Fruit fly (Drosophila melanogaster) whole organism, wandering third instar larva: ENCODE measurements around the gene CG43931.

Experiments
- Abd-B ChIP-seq: fragments of >200 bp; optimal IDR thresholded peaks from 2 replicates; lab custom pipeline; 2017; ENCODE audit warnings: missing biosample characterization, missing genetic modification characterization
- CG32264 ChIP-seq: fragments of 200-800 bp; sonication (Bioruptor generic); optimal IDR thresholded peaks from 2 replicates; lab custom pipeline; 2016; ENCODE audit warnings: missing biosample characterization, missing genetic modification characterization
- CG9705 ChIP-seq: fragments of 200-800 bp; sonication (Bioruptor generic); optimal IDR thresholded peaks from 2 replicates; lab custom pipeline; 2018; ENCODE audit warnings: missing biosample characterization, mild to moderate bottlenecking, missing genetic modification characterization
- CrebA ChIP-seq: fragments of 200-800 bp; sonication (Bioruptor generic); optimal IDR thresholded peaks from 2 replicates; lab custom pipeline; 2016; ENCODE audit warnings: missing biosample characterization, mild to moderate bottlenecking, missing genetic modification characterization, borderline replicate concordance
- Dfd ChIP-seq: fragments of >200 bp; optimal IDR thresholded peaks from 2 replicates; lab custom pipeline; 2017; ENCODE audit warnings: missing biosample characterization, missing genetic modification characterization
- GATAd ChIP-seq: sonication (Bioruptor generic); optimal IDR thresholded peaks from 2 replicates; lab custom pipeline; 2016; ENCODE audit warnings: missing biosample characterization, missing genetic modification characterization
- HLH106 ChIP-seq: fragments of 200-800 bp; optimal IDR thresholded peaks from 3 replicates; lab custom pipeline; 2019; ENCODE audit warnings: missing biosample characterization, mild to moderate bottlenecking, missing genetic modification characterization, moderate library complexity
- Hnf4 ChIP-seq: fragments of 200-800 bp; sonication (Bioruptor generic); optimal IDR thresholded peaks from 2 replicates; lab custom pipeline; 2016; ENCODE audit warnings: missing biosample characterization, mild to moderate bottlenecking, missing genetic modification characterization
- Hr83 ChIP-seq: fragments of 200-300 bp; sonication (Bioruptor generic); optimal IDR thresholded peaks from 2 replicates; lab custom pipeline; 2016; ENCODE audit warnings: missing biosample characterization, mild to moderate bottlenecking, missing genetic modification characterization, moderate library complexity; ENCODE audit not compliant: poor library complexity, severe bottlenecking
- Mio ChIP-seq: sonication (Bioruptor generic); optimal IDR thresholded peaks from 2 replicates; lab custom pipeline; 2016; ENCODE audit warnings: missing biosample characterization, missing genetic modification characterization
- Myc ChIP-seq: fragments of >200 bp; optimal IDR thresholded peaks from 2 replicates; lab custom pipeline; 2017
- N ChIP-seq: fragments of >200 bp; optimal IDR thresholded peaks from 2 replicates; lab custom pipeline; 2018; ENCODE audit warnings: missing biosample characterization, missing external identifiers, missing genetic modification characterization
- OdsH ChIP-seq: fragments of 200-800 bp; sonication (Bioruptor generic); optimal IDR thresholded peaks from 2 replicates; lab custom pipeline; 2016; ENCODE audit warnings: missing biosample characterization, mild to moderate bottlenecking, missing genetic modification characterization
- Rel ChIP-seq, 2 experiments: fragments of 200-800 bp; sonication (Bioruptor generic) in 1 of 2; optimal IDR thresholded peaks; 2 replicates in 1 of 2; 3 replicates in 1 of 2; lab custom pipeline; 2016 to 2019; ENCODE audit warnings: mild to moderate bottlenecking in 2 of 2, missing biosample characterization in 2 of 2, missing genetic modification characterization in 2 of 2, moderate library complexity in 1 of 2
- Sp1 ChIP-seq: fragments of 200-800 bp; sonication (Bioruptor generic); optimal IDR thresholded peaks from 3 replicates; lab custom pipeline; 2019; ENCODE audit warnings: missing biosample characterization, mild to moderate bottlenecking, missing genetic modification characterization, moderate library complexity
- Vsx2 ChIP-seq: fragments of 200-300, 225-300 bp; sonication (Bioruptor generic); optimal IDR thresholded peaks from 2 replicates; lab custom pipeline; 2018; ENCODE audit warnings: missing biosample characterization, missing genetic modification characterization; ENCODE audit not compliant: partially characterized antibody
- br ChIP-seq: fragments of 200-800 bp; sonication (Bioruptor generic); optimal IDR thresholded peaks from 2 replicates; lab custom pipeline; 2016; ENCODE audit warnings: missing biosample characterization, missing genetic modification characterization
- dmrt93B ChIP-seq: fragments of 200-800 bp; sonication (Bioruptor generic); optimal IDR thresholded peaks from 2 replicates; lab custom pipeline; 2018; ENCODE audit warnings: missing biosample characterization, mild to moderate bottlenecking, missing genetic modification characterization
- dsf ChIP-seq: sonication (Bioruptor generic); optimal IDR thresholded peaks from 2 replicates; lab custom pipeline; 2016; ENCODE audit warnings: missing biosample characterization, missing genetic modification characterization, borderline replicate concordance
- ey ChIP-seq: fragments of 200-800 bp; sonication (Bioruptor generic); optimal IDR thresholded peaks from 2 replicates; lab custom pipeline; 2016; ENCODE audit warnings: missing biosample characterization, missing genetic modification characterization
- foxo ChIP-seq, 2 experiments: fragments of 200-800 bp; sonication (Bioruptor generic); optimal IDR thresholded peaks; 2 replicates in 1 of 2; 3 replicates in 1 of 2; lab custom pipeline; 2016 to 2017; ENCODE audit warnings: missing biosample characterization in 2 of 2, missing genetic modification characterization in 2 of 2
- fru ChIP-seq: fragments of 200-800 bp; sonication (Bioruptor generic); optimal IDR thresholded peaks from 3 replicates; lab custom pipeline; 2016; ENCODE audit warnings: missing biosample characterization, mild to moderate bottlenecking, missing genetic modification characterization
- h ChIP-seq: fragments of 200-800 bp; sonication (Bioruptor generic); optimal IDR thresholded peaks from 3 replicates; lab custom pipeline; 2016; ENCODE audit warnings: missing biosample characterization, mild to moderate bottlenecking, missing genetic modification characterization
- jim ChIP-seq: fragments of 175-275, 200-325 bp; sonication (Bioruptor generic); optimal IDR thresholded peaks from 2 replicates; lab custom pipeline; 2016; ENCODE audit warnings: missing biosample characterization, mild to moderate bottlenecking, missing genetic modification characterization
- lola ChIP-seq: fragments of >200 bp; optimal IDR thresholded peaks from 2 replicates; lab custom pipeline; 2017; ENCODE audit warnings: missing biosample characterization, missing genetic modification characterization
- pan ChIP-seq: fragments of >200 bp; optimal IDR thresholded peaks from 2 replicates; lab custom pipeline; 2017
- rgr ChIP-seq: fragments of 200-800 bp; sonication (Bioruptor generic); optimal IDR thresholded peaks from 3 replicates; lab custom pipeline; 2016; ENCODE audit warnings: missing biosample characterization, mild to moderate bottlenecking, missing genetic modification characterization
- sv ChIP-seq: fragments of 200-800 bp; sonication (Bioruptor generic); optimal IDR thresholded peaks from 3 replicates; lab custom pipeline; 2016; ENCODE audit warnings: missing biosample characterization, missing genetic modification characterization
- tai ChIP-seq: sonication (Bioruptor generic); optimal IDR thresholded peaks from 2 replicates; lab custom pipeline; 2016; ENCODE audit warnings: missing biosample characterization, missing genetic modification characterization
- usp ChIP-seq: fragments of >200 bp; optimal IDR thresholded peaks from 2 replicates; lab custom pipeline; 2017; ENCODE audit warnings: missing biosample characterization, missing genetic modification characterization
- woc ChIP-seq: sonication (Bioruptor generic); optimal IDR thresholded peaks from 2 replicates; lab custom pipeline; 2016; ENCODE audit warnings: missing biosample characterization, mild to moderate bottlenecking, missing genetic modification characterization

Gene CG43931

dm6 chr3L:20931510-20931909 is 34.2 kb downstream of the CG43931 start:
- no peak for TF ChIP-seq pan (lab: Kevin White, UChicago)
- no peak for TF ChIP-seq fru (GFP tag; lab: Kevin White, UChicago)

DNA sequence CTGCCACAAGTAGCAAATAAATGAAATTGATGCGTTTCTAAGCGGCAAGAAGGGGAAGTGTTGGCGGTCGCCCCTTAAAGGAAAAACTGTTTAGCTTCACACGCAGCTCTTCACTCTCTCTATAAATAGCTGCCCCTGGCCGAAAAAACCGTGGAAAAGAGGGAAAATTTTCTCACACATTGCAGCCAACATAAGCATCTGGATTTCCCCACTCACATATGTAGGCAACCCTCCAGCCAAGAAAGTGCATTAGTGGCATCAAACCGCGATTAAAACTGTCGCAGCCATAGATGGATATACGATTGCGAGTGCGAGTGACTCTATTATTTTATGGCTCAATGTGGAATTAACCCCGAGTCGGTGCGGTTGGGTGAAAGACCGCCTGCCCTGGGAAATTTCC is 35.2 kb downstream of the CG43931 start:
- no peak for TF ChIP-seq dmrt93B
- no peak for TF ChIP-seq N (GFP tag; lab: Kevin White, UChicago)
- no peak for TF ChIP-seq Mio (GFP tag; lab: Kevin White, UChicago)
- TF ChIP-seq br (GFP tag; lab: Kevin White, UChicago): no peak
- no peak for TF ChIP-seq fru (GFP tag; lab: Kevin White, UChicago)
- TF ChIP-seq tai: no peak

DNA sequence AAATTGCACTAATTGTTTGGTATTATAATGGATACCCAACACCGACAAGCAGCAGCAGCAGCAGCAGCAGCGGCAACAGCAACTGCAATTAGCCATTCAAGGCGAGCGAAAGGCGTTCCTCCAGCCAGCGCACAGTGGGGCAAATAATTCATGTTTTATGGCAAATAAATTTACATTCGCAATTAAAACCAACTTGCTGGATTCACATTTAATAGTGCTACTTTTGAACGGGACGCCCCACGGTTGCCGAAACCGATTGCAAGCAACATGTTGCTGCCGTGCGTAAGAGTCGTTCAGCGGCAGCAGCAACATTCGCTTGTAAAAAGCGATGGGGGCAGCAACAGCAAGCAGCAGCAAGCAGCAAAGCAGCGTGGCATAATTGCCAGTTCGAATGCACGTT is 36.3 kb downstream of the CG43931 start:
- no peak for TF ChIP-seq Myc
- peak; percentile 19 for TF ChIP-seq rgr (GFP tag; lab: Kevin White, UChicago)
- TF ChIP-seq Vsx2 (GFP tag; lab: Kevin White, UChicago): no peak
- peak; percentile 48 for TF ChIP-seq woc (GFP tag; lab: Kevin White, UChicago)
- peak; percentile 27 for TF ChIP-seq h
- TF ChIP-seq GATAd (GFP tag; lab: Kevin White, UChicago): no peak
- TF ChIP-seq Dfd (GFP tag; lab: Kevin White, UChicago): peak; percentile 13
- TF ChIP-seq fru (GFP tag; lab: Kevin White, UChicago): peak; percentile 34
- peak; percentile 10 for TF ChIP-seq Sp1 (GFP tag; lab: Kevin White, UChicago)
- peak; percentile 32 for TF ChIP-seq ey (GFP tag; lab: Kevin White, UChicago)
- no peak for TF ChIP-seq Abd-B
- TF ChIP-seq foxo (GFP tag; optimal IDR thresholded peaks at IDR 0.05; lab: Kevin White, UChicago): peak in 1 of 2 experiments; percentile 24
- peak; percentile 36 for TF ChIP-seq HLH106 (tag; lab: Kevin White, UChicago)
- peak; percentile 21 for TF ChIP-seq br (GFP tag; lab: Kevin White, UChicago)
- TF ChIP-seq, all 38 proteins: peak for 10

DNA sequence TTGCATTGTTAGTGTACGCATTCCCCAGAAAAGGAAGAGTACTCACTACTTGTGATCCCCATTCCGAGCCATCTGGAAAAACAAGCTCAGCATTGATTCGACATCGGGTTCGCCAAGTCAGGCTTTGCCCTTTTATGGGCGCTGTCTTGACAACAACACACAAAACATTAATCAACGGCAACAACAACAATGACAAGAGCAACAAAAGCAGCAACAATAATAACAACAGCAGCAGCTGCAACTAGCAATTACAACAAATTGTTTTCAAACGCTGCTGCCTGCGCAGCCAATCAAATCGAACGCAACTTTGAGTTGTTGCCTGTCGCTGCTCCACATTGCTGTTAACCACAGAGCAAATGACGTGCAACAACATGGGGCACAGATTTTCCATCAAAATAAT is 44.7 kb downstream of the CG43931 start:
- TF ChIP-seq OdsH: no peak
- TF ChIP-seq Hr83 (GFP tag; lab: Kevin White, UChicago): no peak
- no peak for TF ChIP-seq Rel (GFP tag; optimal IDR thresholded peaks at IDR 0.05; lab: Kevin White, UChicago)
- no peak for TF ChIP-seq Rel (tag; optimal IDR thresholded peaks at IDR 0.05; lab: Kevin White, UChicago)
- TF ChIP-seq Mio (GFP tag; lab: Kevin White, UChicago): no peak
- TF ChIP-seq Abd-B: no peak
- TF ChIP-seq dsf (GFP tag; lab: Kevin White, UChicago): no peak
- TF ChIP-seq CG9705: no peak
- no peak for TF ChIP-seq CrebA (GFP tag; lab: Kevin White, UChicago)
- no peak for TF ChIP-seq rgr (GFP tag; lab: Kevin White, UChicago)
- TF ChIP-seq jim (GFP tag; lab: Kevin White, UChicago): no peak
- TF ChIP-seq pan (lab: Kevin White, UChicago): no peak
- no peak for TF ChIP-seq Myc
- TF ChIP-seq foxo (GFP tag; optimal IDR thresholded peaks at IDR 0.05; lab: Kevin White, UChicago): no peak
- TF ChIP-seq Hnf4 (GFP tag; lab: Kevin White, UChicago): no peak
- TF ChIP-seq ey (GFP tag; lab: Kevin White, UChicago): no peak
- no peak for TF ChIP-seq usp (GFP tag; lab: Kevin White, UChicago)

DNA sequence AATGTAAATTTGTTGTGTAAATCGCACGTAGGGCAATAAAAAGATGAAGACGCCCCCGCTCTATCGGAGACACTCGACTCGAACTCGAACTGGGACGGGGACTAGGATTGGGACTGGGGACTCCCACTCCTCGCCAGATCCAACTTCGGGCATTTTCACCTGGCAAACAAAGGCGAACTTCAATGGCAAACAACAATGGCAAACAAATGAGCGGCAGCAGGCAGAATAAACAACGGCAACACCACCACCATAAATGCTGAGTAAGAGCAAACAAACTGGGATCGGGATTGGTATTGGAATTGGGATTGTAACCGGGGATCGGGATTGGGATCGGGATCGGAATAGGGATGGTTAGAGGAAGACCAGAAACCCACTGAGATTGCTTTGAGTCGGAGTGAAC is 46.8 kb downstream of the CG43931 start:
- no peak for TF ChIP-seq CG9705
- no peak for TF ChIP-seq jim (GFP tag; lab: Kevin White, UChicago)
- peak; percentile 43 for TF ChIP-seq Hr83 (GFP tag; lab: Kevin White, UChicago)
- TF ChIP-seq lola: no peak
- no peak for TF ChIP-seq Mio (GFP tag; lab: Kevin White, UChicago)
- no peak for TF ChIP-seq sv (GFP tag; lab: Kevin White, UChicago)
- TF ChIP-seq Rel (GFP tag; optimal IDR thresholded peaks at IDR 0.05; lab: Kevin White, UChicago): no peak
- peak; percentile 2 for TF ChIP-seq Rel (tag; optimal IDR thresholded peaks at IDR 0.05; lab: Kevin White, UChicago)
- peak; percentile 14 for TF ChIP-seq OdsH
- no peak for TF ChIP-seq CG32264 (GFP tag; lab: Kevin White, UChicago)
- TF ChIP-seq, all 38 proteins: peak for 3
